Worm (Caenorhabditis elegans): ENCODE results near the gene fbxb-51.

ce11 chrII:1571032-1571431 is 20.5 kb downstream of the fbxb-51 start, which contains the start of gene fbxb-46:
- TF ChIP-seq nhr-11 (tag; optimal IDR thresholded peaks at IDR 0.05) (no peak), rnt-1 (tag; optimal IDR thresholded peaks at IDR 0.05) (no peak), dsc-1 (tag; optimal IDR thresholded peaks at IDR 0.05) (no peak), ceh-8 (GFP tag; optimal IDR thresholded peaks at IDR 0.05) (no peak)

Measured in whole organism, L1 larva.